Fruit fly (Drosophila melanogaster) whole organism, embryonic: ENCODE measurements around the gene Uba4.

ENCODE experiments used
- Aef1 ChIP-seq: fragments of 200-800 bp; sonication (Bioruptor generic); IDR thresholded peaks from 3 replicates; pipeline ENCODE4 v1.3.6; 2022; ENCODE audit warnings: missing biosample characterization, missing genetic modification characterization
- CG10209 ChIP-seq: fragments of 200-800 bp; sonication (Bioruptor generic); optimal IDR thresholded peaks from 3 replicates; lab custom pipeline; 2017; ENCODE audit warnings: missing biosample characterization, mild to moderate bottlenecking, missing genetic modification characterization, missing genetic modification reagents
- CG10321 ChIP-seq: fragments of 200-800 bp; sonication (Bioruptor generic); IDR thresholded peaks from 2 replicates; pipeline ENCODE4 v1.3.6; 2022; ENCODE audit warnings: missing biosample characterization, missing genetic modification characterization
- CG10462 ChIP-seq: fragments of 200-800 bp; sonication (Bioruptor generic); optimal IDR thresholded peaks from 2 replicates; lab custom pipeline; 2016; ENCODE audit warnings: missing biosample characterization, missing genetic modification characterization
- CG11398 ChIP-seq: fragments of 200-800 bp; sonication (Bioruptor generic); optimal IDR thresholded peaks from 2 replicates; lab custom pipeline; 2016; ENCODE audit warnings: missing biosample characterization, missing genetic modification characterization
- CG12299 ChIP-seq: fragments of 200-800 bp; sonication (Bioruptor generic); optimal IDR thresholded peaks from 2 replicates; lab custom pipeline; 2018; ENCODE audit warnings: missing biosample characterization, mild to moderate bottlenecking, missing genetic modification characterization
- CG12659 ChIP-seq: fragments of 200-800 bp; sonication (Bioruptor generic); optimal IDR thresholded peaks from 3 replicates; lab custom pipeline; 2017; ENCODE audit warnings: mild to moderate bottlenecking, missing biosample characterization, missing genetic modification reagents, missing genetic modification characterization
- CG13424 ChIP-seq: fragments of 200-800 bp; sonication (Bioruptor generic); optimal IDR thresholded peaks from 2 replicates; lab custom pipeline; 2019; ENCODE audit warnings: missing biosample characterization, mild to moderate bottlenecking, missing genetic modification characterization, moderate library complexity
- CG15269 ChIP-seq: fragments of 200-800 bp; sonication (Bioruptor generic); optimal IDR thresholded peaks from 2 replicates; lab custom pipeline; 2018; ENCODE audit warnings: missing biosample characterization, mild to moderate bottlenecking, missing genetic modification characterization, moderate library complexity
- CG16815 ChIP-seq: fragments of 200-800 bp; sonication (Bioruptor generic); optimal IDR thresholded peaks from 3 replicates; lab custom pipeline; 2017; ENCODE audit warnings: missing biosample characterization, mild to moderate bottlenecking, missing genetic modification characterization
- CG17328 ChIP-seq: fragments of 200-800 bp; sonication (Bioruptor generic); IDR thresholded peaks from 2 replicates; pipeline ENCODE4 v1.3.6; 2022; ENCODE audit warnings: missing biosample characterization, missing genetic modification characterization
- CG17361 ChIP-seq: fragments of 200-800 bp; sonication (Bioruptor generic); IDR thresholded peaks from 3 replicates; pipeline ENCODE4 v1.3.6; 2022; ENCODE audit warnings: missing biosample characterization, missing genetic modification characterization
- CG17912 ChIP-seq: fragments of 200-800 bp; sonication (Bioruptor generic); optimal IDR thresholded peaks from 2 replicates; lab custom pipeline; 2018; ENCODE audit warnings: missing biosample characterization, mild to moderate bottlenecking, missing genetic modification characterization
- CG2678 ChIP-seq: fragments of 200-800 bp; sonication (Bioruptor generic); optimal IDR thresholded peaks from 3 replicates; lab custom pipeline; 2019; ENCODE audit warnings: missing biosample characterization, mild to moderate bottlenecking, missing genetic modification characterization, moderate library complexity
- CG31441 ChIP-seq: fragments of 200-800 bp; sonication (Bioruptor generic); IDR thresholded peaks from 2 replicates; pipeline ENCODE4 v1.3.6; 2022; ENCODE audit warnings: missing biosample characterization, missing genetic modification characterization
- CG32532 ChIP-seq: fragments of 200-800 bp; sonication (Bioruptor generic); IDR thresholded peaks from 2 replicates; pipeline ENCODE4 v1.3.6; 2022; ENCODE audit warnings: missing biosample characterization, missing genetic modification characterization
- CG3847 ChIP-seq: fragments of 200-800 bp; sonication (Bioruptor generic); IDR thresholded peaks from 2 replicates; pipeline ENCODE4 v1.3.6; 2022; ENCODE audit warnings: missing biosample characterization, missing genetic modification characterization
- CG3995 ChIP-seq: fragments of 200-800 bp; sonication (Bioruptor generic); optimal IDR thresholded peaks from 3 replicates; lab custom pipeline; 2016; ENCODE audit warnings: missing biosample characterization, missing genetic modification characterization
- CG4282 ChIP-seq: fragments of 200-800 bp; sonication (Bioruptor generic); optimal IDR thresholded peaks from 2 replicates; lab custom pipeline; 2016; ENCODE audit warnings: missing biosample characterization, missing genetic modification characterization
- CG4854 ChIP-seq: fragments of 200-800 bp; sonication (Bioruptor generic); optimal IDR thresholded peaks from 2 replicates; lab custom pipeline; 2016; ENCODE audit warnings: missing biosample characterization, missing genetic modification characterization, inconsistent platforms
- CG6654 ChIP-seq: fragments of 200-800 bp; sonication (Bioruptor generic); optimal IDR thresholded peaks from 2 replicates; lab custom pipeline; 2017; ENCODE audit warnings: missing biosample characterization, mild to moderate bottlenecking, missing genetic modification characterization
- CG7372 ChIP-seq: fragments of 200-800 bp; sonication (Bioruptor generic); IDR thresholded peaks from 2 replicates; pipeline ENCODE4 v1.3.6; 2022; ENCODE audit warnings: missing biosample characterization, missing genetic modification characterization
- Dbx ChIP-seq: fragments of 200-800 bp; sonication (Bioruptor generic); IDR thresholded peaks from 3 replicates; pipeline ENCODE4 v1.3.6; 2022; ENCODE audit warnings: missing biosample characterization, missing genetic modification characterization
- Doc3 ChIP-seq: fragments of 200-800 bp; sonication (Bioruptor generic); IDR thresholded peaks from 3 replicates; pipeline ENCODE4 v1.3.6; 2022; ENCODE audit warnings: missing biosample characterization, missing genetic modification characterization; ENCODE audit not compliant: partially characterized antibody
- ERR ChIP-seq: fragments of 200-800 bp; sonication (Bioruptor generic); optimal IDR thresholded peaks from 2 replicates; lab custom pipeline; 2016; ENCODE audit warnings: missing biosample characterization, missing genetic modification characterization
- HLH4C ChIP-seq: fragments of 200-800 bp; sonication (Bioruptor generic); IDR thresholded peaks from 3 replicates; pipeline ENCODE4 v1.3.6; 2022; ENCODE audit warnings: missing biosample characterization, missing genetic modification characterization; ENCODE audit not compliant: partially characterized antibody
- HLHmδ ChIP-seq: fragments of 200-800 bp; sonication (Bioruptor generic); optimal IDR thresholded peaks from 2 replicates; lab custom pipeline; 2018; ENCODE audit warnings: missing biosample characterization, mild to moderate bottlenecking, missing genetic modification characterization, moderate library complexity
- Lhr ChIP-seq: fragments of 200-800 bp; sonication (Bioruptor generic); optimal IDR thresholded peaks from 3 replicates; lab custom pipeline; 2017; ENCODE audit warnings: mild to moderate bottlenecking, missing biosample characterization, missing genetic modification reagents, missing genetic modification characterization
- Med ChIP-seq: fragments of 200-800 bp; sonication (Bioruptor generic); peaks from one replicate; lab custom pipeline; 2016; ENCODE audit warnings: missing biosample characterization, missing genetic modification characterization, mild to moderate bottlenecking, inconsistent platforms, moderate library complexity
- Mes4 ChIP-seq: fragments of 200-800 bp; sonication (Bioruptor generic); optimal IDR thresholded peaks from 2 replicates; lab custom pipeline; 2016; ENCODE audit warnings: missing biosample characterization, missing genetic modification characterization
- Sin3A ChIP-seq: fragments of >200 bp; optimal IDR thresholded peaks from 2 replicates; lab custom pipeline; 2018
- Xbp1 ChIP-seq: fragments of 200-800 bp; sonication (Bioruptor generic); optimal IDR thresholded peaks from 3 replicates; lab custom pipeline; 2016; ENCODE audit warnings: missing biosample characterization, mild to moderate bottlenecking, missing genetic modification characterization
- YL-1 ChIP-seq: fragments of 200-800 bp; sonication (Bioruptor generic); optimal IDR thresholded peaks from 3 replicates; lab custom pipeline; 2017; ENCODE audit warnings: missing biosample characterization, mild to moderate bottlenecking, missing genetic modification characterization
- al ChIP-seq: fragments of 200-800 bp; sonication (Bioruptor generic); IDR thresholded peaks from 2 replicates; pipeline ENCODE4 v1.3.6; 2022; ENCODE audit warnings: missing biosample characterization, missing genetic modification characterization
- ato ChIP-seq: fragments of 200-800 bp; sonication (Bioruptor generic); IDR thresholded peaks from 2 replicates; pipeline ENCODE4 v1.3.6; 2022; ENCODE audit warnings: missing biosample characterization, missing genetic modification characterization; ENCODE audit not compliant: partially characterized antibody
- cad ChIP-seq: fragments of >200 bp; optimal IDR thresholded peaks from 2 replicates; lab custom pipeline; 2017; ENCODE audit warnings: missing biosample characterization, missing genetic modification characterization
- cas ChIP-seq: fragments of 200-800 bp; sonication (Bioruptor generic); IDR thresholded peaks from 2 replicates; pipeline ENCODE4 v1.3.6; 2022; ENCODE audit warnings: missing biosample characterization, missing genetic modification characterization
- dmrt11E ChIP-seq: fragments of 200-800 bp; sonication (Bioruptor generic); optimal IDR thresholded peaks from 3 replicates; lab custom pipeline; 2018; ENCODE audit warnings: missing biosample characterization, mild to moderate bottlenecking, missing genetic modification characterization, moderate library complexity
- kah ChIP-seq: fragments of 200-800 bp; sonication (Bioruptor generic); optimal IDR thresholded peaks from 2 replicates; lab custom pipeline; 2018; ENCODE audit warnings: missing biosample characterization, mild to moderate bottlenecking, missing genetic modification characterization
- lilli ChIP-seq: fragments of 200-800 bp; sonication (Bioruptor generic); optimal IDR thresholded peaks from 3 replicates; lab custom pipeline; 2016; ENCODE audit warnings: missing biosample characterization, missing genetic modification characterization
- mld ChIP-seq: fragments of 200-800 bp; sonication (Bioruptor generic); IDR thresholded peaks from 3 replicates; pipeline ENCODE4 v1.3.6; 2022; ENCODE audit warnings: missing biosample characterization, missing genetic modification characterization; ENCODE audit not compliant: partially characterized antibody
- otp ChIP-seq: fragments of 200-800 bp; sonication (Bioruptor generic); IDR thresholded peaks from 3 replicates; pipeline ENCODE4, ENCODE4 v1.3.6; 2022; ENCODE audit warnings: missing biosample characterization, missing genetic modification characterization
- p53 ChIP-seq: fragments of 200-800 bp; sonication (Bioruptor generic); optimal IDR thresholded peaks from 2 replicates; lab custom pipeline; 2016; ENCODE audit warnings: missing biosample characterization, missing genetic modification characterization
- pan ChIP-seq, 4 experiments: fragments of >200 bp in 3 of 4; fragments of 200-800 bp in 1 of 4; sonication (Bioruptor generic) in 1 of 4; optimal IDR thresholded peaks in 3 of 4; IDR thresholded peaks in 1 of 4; 2 replicates each; pipeline versions ENCODE4 v1.3.6 to Lab custom; 2017 to 2022; ENCODE audit warnings: missing biosample characterization in 2 of 4, missing genetic modification characterization in 2 of 4, mixed read lengths in 1 of 4
- pho ChIP-seq: fragments of 200-800 bp; sonication (Bioruptor generic); optimal IDR thresholded peaks from 2 replicates; lab custom pipeline; 2016; ENCODE audit warnings: missing biosample characterization, missing genetic modification characterization
- pita ChIP-seq: fragments of 200-800 bp; sonication (Bioruptor generic); optimal IDR thresholded peaks from 2 replicates; lab custom pipeline; 2017; ENCODE audit warnings: missing biosample characterization, mild to moderate bottlenecking, missing genetic modification characterization
- pros ChIP-seq: fragments of 200-800 bp; sonication (Bioruptor generic); optimal IDR thresholded peaks from 3 replicates; lab custom pipeline; 2019; ENCODE audit warnings: missing biosample characterization, mild to moderate bottlenecking, missing genetic modification characterization, moderate library complexity
- ranshi ChIP-seq: fragments of 200-800 bp; sonication (Bioruptor generic); IDR thresholded peaks from 2 replicates; pipeline ENCODE4 v1.3.6; 2022; ENCODE audit warnings: missing biosample characterization, missing genetic modification characterization
- sob ChIP-seq: fragments of 200-800 bp; sonication (Bioruptor generic); IDR thresholded peaks from 2 replicates; pipeline ENCODE4 v1.3.6; 2022; ENCODE audit warnings: missing biosample characterization, missing genetic modification characterization
- zen ChIP-seq: fragments of 200-800 bp; sonication (Bioruptor generic); optimal IDR thresholded peaks from 3 replicates; lab custom pipeline; 2018; ENCODE audit warnings: missing biosample characterization, mild to moderate bottlenecking, missing genetic modification characterization, moderate library complexity
- zf30C ChIP-seq: fragments of 200-800 bp; sonication (Bioruptor generic); optimal IDR thresholded peaks from 3 replicates; lab custom pipeline; 2018; ENCODE audit warnings: missing biosample characterization, mild to moderate bottlenecking, missing genetic modification characterization

Uba4 gene

dm6 chr2L:8511723-8512122 is 5.5 kb upstream of the Uba4 start, which contains the start of gene CG13096 (continued):
- TF ChIP-seq CG10321 (no peak), pan (optimal IDR thresholded peaks at IDR 0.05; lab: Kevin White, UChicago) (no peak), pan (GFP tag; optimal IDR thresholded peaks at IDR 0.05 in 1 of 2, IDR thresholded peaks at IDR 0.05 in 1 of 2) (no peak), CG7372 (GFP tag; lab: Robert Waterston, UW) (no peak), CG2678 (tag; lab: Kevin White, UChicago) (no peak), CG17912 (GFP tag; lab: Kevin White, UChicago) (peak; percentile 59), HLH4C (GFP tag; lab: Robert Waterston, UW) (peak; percentile 98), dmrt11E (tag; lab: Kevin White, UChicago) (no peak), CG3995 (peak; percentile 100), Mes4 (GFP tag; lab: Kevin White, UChicago) (peak; percentile 30), Lhr (GFP tag; lab: Kevin White, UChicago) (peak; percentile 77), CG12659 (peak; percentile 72), otp (no peak), CG17361 (no peak), lilli (GFP tag; lab: Kevin White, UChicago) (peak; percentile 47), HLHmδ (GFP tag; lab: Kevin White, UChicago) (no peak), CG10209 (GFP tag; lab: Kevin White, UChicago) (no peak), CG15269 (tag; lab: Kevin White, UChicago) (no peak), pita (GFP tag; lab: Kevin White, UChicago) (peak; percentile 78), Dbx (GFP tag; lab: Robert Waterston, UW) (peak; percentile 52; the same call in 1 of the 3 replicates), CG31441 (GFP tag; lab: Robert Waterston, UW) (no peak; the same call in 1 of the 2 replicates), CG32532 (GFP tag; lab: Robert Waterston, UW) (no peak), YL-1 (GFP tag; lab: Kevin White, UChicago) (peak; percentile 74), p53 (GFP tag; lab: Kevin White, UChicago) (peak; percentile 9), CG17328 (GFP tag; lab: Robert Waterston, UW) (no peak), Aef1 (no peak), CG4854 (GFP tag; lab: Kevin White, UChicago) (peak; percentile 25), mld (GFP tag; lab: Robert Waterston, UW) (peak; percentile 94), CG4282 (GFP tag; lab: Kevin White, UChicago) (no peak), al (GFP tag; lab: Robert Waterston, UW) (peak; percentile 17; the same call in 1 of the 2 replicates), CG3847 (GFP tag; lab: Robert Waterston, UW) (peak; percentile 53; the same call in 1 of the 2 replicates), Xbp1 (GFP tag; lab: Kevin White, UChicago) (peak; percentile 49), Med (no peak), Doc3 (GFP tag; lab: Robert Waterston, UW) (peak; percentile 98), CG12299 (tag; lab: Kevin White, UChicago) (no peak), CG6654 (GFP tag; lab: Kevin White, UChicago) (no peak), pho (peak; percentile 39), pros (no peak), CG13424 (peak; percentile 24), ranshi (no peak), zen (tag; lab: Kevin White, UChicago) (peak; percentile 65), ERR (GFP tag; lab: Kevin White, UChicago) (peak; percentile 15), kah (GFP tag; lab: Kevin White, UChicago) (no peak), cad (GFP tag; lab: Kevin White, UChicago) (no peak), ato (peak; percentile 98), CG16815 (no peak), cas (GFP tag; lab: Robert Waterston, UW) (no peak), Sin3A (lab: Kevin White, UChicago) (peak; percentile 69), zf30C (no peak), sob (no peak), CG11398 (no peak), CG10462 (GFP tag; lab: Kevin White, UChicago) (peak; percentile 30)
